Fruit fly (Drosophila melanogaster) whole organism, embryonic: ENCODE measurements around the gene CG42269.

Experiments
- Abd-B ChIP-seq: fragments of 200-800 bp; sonication (Bioruptor generic); optimal IDR thresholded peaks from 2 replicates; lab custom pipeline; 2018; ENCODE audit warnings: missing biosample characterization, mild to moderate bottlenecking, missing genetic modification characterization, moderate library complexity
- Ada2b ChIP-seq: fragments of 200-800 bp; sonication (Bioruptor generic); IDR thresholded peaks from 2 replicates; pipeline ENCODE4 v1.3.6; 2022; ENCODE audit warnings: missing biosample characterization, missing genetic modification characterization
- Antp ChIP-seq: fragments of 200-800 bp; sonication (Bioruptor generic); optimal IDR thresholded peaks from 3 replicates; lab custom pipeline; 2016; ENCODE audit warnings: missing biosample characterization, missing genetic modification characterization
- Bteb2 ChIP-seq: fragments of 200-800 bp; sonication (Bioruptor generic); optimal IDR thresholded peaks from 2 replicates; lab custom pipeline; 2016; ENCODE audit warnings: missing biosample characterization, missing genetic modification characterization
- CG10209 ChIP-seq: fragments of 200-800 bp; sonication (Bioruptor generic); optimal IDR thresholded peaks from 3 replicates; lab custom pipeline; 2017; ENCODE audit warnings: missing biosample characterization, mild to moderate bottlenecking, missing genetic modification characterization, missing genetic modification reagents
- CG10462 ChIP-seq: fragments of 200-800 bp; sonication (Bioruptor generic); optimal IDR thresholded peaks from 2 replicates; lab custom pipeline; 2016; ENCODE audit warnings: missing biosample characterization, missing genetic modification characterization
- CG10959 ChIP-seq: fragments of 200-800 bp; sonication (Bioruptor generic); IDR thresholded peaks from 2 replicates; pipeline ENCODE4 v1.3.6; 2022; ENCODE audit warnings: missing biosample characterization, missing genetic modification characterization
- CG11093 ChIP-seq: fragments of 200-800 bp; sonication (Bioruptor generic); IDR thresholded peaks from 3 replicates; pipeline ENCODE4 v1.3.6; 2022; ENCODE audit warnings: missing biosample characterization, missing genetic modification characterization
- CG13123 ChIP-seq: fragments of 200-800 bp; sonication (Bioruptor generic); optimal IDR thresholded peaks from 2 replicates; lab custom pipeline; 2016; ENCODE audit warnings: missing biosample characterization, missing genetic modification characterization
- CG13296 ChIP-seq: fragments of 200-800 bp; sonication (Bioruptor generic); optimal IDR thresholded peaks from 3 replicates; lab custom pipeline; 2018; ENCODE audit warnings: missing biosample characterization, mild to moderate bottlenecking, missing genetic modification characterization
- CG16863 ChIP-seq: fragments of 200-800 bp; sonication (Bioruptor generic); optimal IDR thresholded peaks from 3 replicates; lab custom pipeline; 2016; ENCODE audit warnings: missing biosample characterization, missing genetic modification characterization
- CG1832 ChIP-seq: fragments of 200-800 bp; sonication (Bioruptor generic); optimal IDR thresholded peaks from 2 replicates; lab custom pipeline; 2017; ENCODE audit warnings: missing biosample characterization, mild to moderate bottlenecking, missing genetic modification characterization, inconsistent platforms
- CG18764 ChIP-seq: fragments of 200-800 bp; sonication (Bioruptor generic); optimal IDR thresholded peaks from 3 replicates; lab custom pipeline; 2016; ENCODE audit warnings: missing biosample characterization, missing genetic modification characterization
- CG30431 ChIP-seq: fragments of 200-800 bp; sonication (Bioruptor generic); optimal IDR thresholded peaks from 2 replicates; lab custom pipeline; 2017; ENCODE audit warnings: missing biosample characterization, missing genetic modification characterization
- CG32532 ChIP-seq: fragments of 200-800 bp; sonication (Bioruptor generic); IDR thresholded peaks from 2 replicates; pipeline ENCODE4 v1.3.6; 2022; ENCODE audit warnings: missing biosample characterization, missing genetic modification characterization
- CG3281 ChIP-seq: fragments of 200-800 bp; sonication (Bioruptor generic); optimal IDR thresholded peaks from 3 replicates; lab custom pipeline; 2017; ENCODE audit warnings: missing biosample characterization, mild to moderate bottlenecking, missing genetic modification characterization
- CG34224 ChIP-seq: fragments of 200-800 bp; sonication (Bioruptor generic); IDR thresholded peaks from 3 replicates; pipeline ENCODE4 v1.3.6; 2022; ENCODE audit warnings: missing biosample characterization, missing genetic modification characterization; ENCODE audit not compliant: partially characterized antibody
- CG4328 ChIP-seq: fragments of 200-800 bp; sonication (Bioruptor generic); optimal IDR thresholded peaks from 3 replicates; lab custom pipeline; 2017; ENCODE audit warnings: missing biosample characterization, missing genetic modification reagents, missing genetic modification characterization
- CG4730 ChIP-seq: fragments of 200-800 bp; sonication (Bioruptor generic); IDR thresholded peaks from 2 replicates; pipeline ENCODE4 v1.3.6; 2022; ENCODE audit warnings: missing biosample characterization, missing genetic modification characterization
- CG4854 ChIP-seq: fragments of 200-800 bp; sonication (Bioruptor generic); optimal IDR thresholded peaks from 2 replicates; lab custom pipeline; 2016; ENCODE audit warnings: missing biosample characterization, missing genetic modification characterization, inconsistent platforms
- CG6765 ChIP-seq: fragments of 200-800 bp; sonication (Bioruptor generic); optimal IDR thresholded peaks from 3 replicates; lab custom pipeline; 2017; ENCODE audit warnings: missing biosample characterization, mild to moderate bottlenecking, missing genetic modification characterization
- CG7271 ChIP-seq: fragments of 200-800 bp; sonication (Bioruptor generic); optimal IDR thresholded peaks from 2 replicates; lab custom pipeline; 2018; ENCODE audit warnings: missing biosample characterization, mild to moderate bottlenecking, missing genetic modification characterization, moderate library complexity
- Doc3 ChIP-seq: fragments of 200-800 bp; sonication (Bioruptor generic); IDR thresholded peaks from 3 replicates; pipeline ENCODE4 v1.3.6; 2022; ENCODE audit warnings: missing biosample characterization, missing genetic modification characterization; ENCODE audit not compliant: partially characterized antibody
- Fer3 ChIP-seq: fragments of 200-800 bp; sonication (Bioruptor generic); optimal IDR thresholded peaks from 2 replicates; lab custom pipeline; 2018; ENCODE audit warnings: missing biosample characterization, mild to moderate bottlenecking, missing genetic modification characterization, moderate library complexity
- HLH4C ChIP-seq: fragments of 200-800 bp; sonication (Bioruptor generic); IDR thresholded peaks from 3 replicates; pipeline ENCODE4 v1.3.6; 2022; ENCODE audit warnings: missing biosample characterization, missing genetic modification characterization; ENCODE audit not compliant: partially characterized antibody
- HLH54F ChIP-seq: fragments of 200-800 bp; sonication (Bioruptor generic); optimal IDR thresholded peaks from 3 replicates; lab custom pipeline; 2016; ENCODE audit warnings: missing biosample characterization, missing genetic modification characterization
- HmgD ChIP-seq: fragments of 200-800 bp; sonication (Bioruptor generic); optimal IDR thresholded peaks from 3 replicates; lab custom pipeline; 2016; ENCODE audit warnings: missing biosample characterization, missing genetic modification characterization
- Hr78 ChIP-seq, 2 experiments: fragments of 200-800 bp in 1 of 2; fragments of >200 bp in 1 of 2; sonication (Bioruptor generic) in 1 of 2; optimal IDR thresholded peaks; 2 replicates each; lab custom pipeline; 2017 to 2019; ENCODE audit warnings: missing biosample characterization in 2 of 2, missing genetic modification characterization in 2 of 2, mild to moderate bottlenecking in 1 of 2, moderate library complexity in 1 of 2
- Hsf ChIP-seq: fragments of 200-800 bp; sonication (Bioruptor generic); optimal IDR thresholded peaks from 3 replicates; lab custom pipeline; 2016; ENCODE audit warnings: missing biosample characterization, missing genetic modification characterization
- MESR4 ChIP-seq: fragments of 200-800 bp; sonication (Bioruptor generic); optimal IDR thresholded peaks from 2 replicates; lab custom pipeline; 2018; ENCODE audit warnings: missing biosample characterization, mild to moderate bottlenecking, missing genetic modification characterization, moderate library complexity
- Opbp ChIP-seq: fragments of 200-800 bp; sonication (Bioruptor generic); IDR thresholded peaks from 3 replicates; pipeline ENCODE4 v1.3.6; 2022; ENCODE audit warnings: missing biosample characterization, missing genetic modification characterization; ENCODE audit not compliant: partially characterized antibody
- Optix ChIP-seq: fragments of 200-800 bp; sonication (Bioruptor generic); IDR thresholded peaks from 3 replicates; pipeline ENCODE4 v1.3.6; 2022; ENCODE audit warnings: missing biosample characterization, missing genetic modification characterization
- Pdp1 ChIP-seq, 2 experiments: fragments of 200-800 bp; sonication (Bioruptor generic); optimal IDR thresholded peaks; 3 replicates each; lab custom pipeline; 2016; ENCODE audit warnings: missing biosample characterization in 2 of 2, missing genetic modification characterization in 2 of 2, mild to moderate bottlenecking in 1 of 2, moderate library complexity in 1 of 2
- Stat92E ChIP-seq, 3 experiments: fragments of >200 bp in 2 of 3; fragments of 200-800 bp in 1 of 3; sonication (Bioruptor generic) in 1 of 3; optimal IDR thresholded peaks; 2 replicates each; lab custom pipeline; 2017 to 2019; ENCODE audit warnings: missing biosample characterization in 3 of 3, missing genetic modification characterization in 3 of 3, mild to moderate bottlenecking in 1 of 3, moderate library complexity in 1 of 3
- Tbp ChIP-seq: fragments of >200 bp; optimal IDR thresholded peaks from 2 replicates; lab custom pipeline; 2018; ENCODE audit warnings: missing biosample characterization, missing genetic modification characterization
- bab2 ChIP-seq: fragments of 200-800 bp; sonication (Bioruptor generic); optimal IDR thresholded peaks from 2 replicates; lab custom pipeline; 2016; ENCODE audit warnings: missing biosample characterization, missing genetic modification characterization
- chn ChIP-seq: fragments of 200-800 bp; sonication (Bioruptor generic); optimal IDR thresholded peaks from 2 replicates; lab custom pipeline; 2016; ENCODE audit warnings: missing biosample characterization, missing genetic modification characterization
- da ChIP-seq: fragments of 200-800 bp; sonication (Bioruptor generic); optimal IDR thresholded peaks from 2 replicates; lab custom pipeline; 2016; ENCODE audit warnings: missing biosample characterization, missing genetic modification characterization
- dysf ChIP-seq: fragments of 200-800 bp; sonication (Bioruptor generic); IDR thresholded peaks from 3 replicates; pipeline ENCODE4 v1.3.6; 2022; ENCODE audit warnings: missing biosample characterization, missing genetic modification characterization
- ewg ChIP-seq: fragments of 200-800 bp; sonication (Bioruptor generic); optimal IDR thresholded peaks from 3 replicates; lab custom pipeline; 2017; ENCODE audit warnings: mild to moderate bottlenecking, missing biosample characterization, missing genetic modification reagents, missing genetic modification characterization
- ham ChIP-seq: fragments of 200-800 bp; sonication (Bioruptor generic); IDR thresholded peaks from 2 replicates; pipeline ENCODE4 v1.3.6; 2022; ENCODE audit warnings: missing biosample characterization, missing genetic modification characterization
- jigr1 ChIP-seq: fragments of 200-800 bp; sonication (Bioruptor generic); IDR thresholded peaks from 3 replicates; pipeline ENCODE4 v1.3.6; 2022; ENCODE audit warnings: missing biosample characterization, missing genetic modification characterization
- kni ChIP-seq: fragments of 200-800 bp; sonication (Bioruptor generic); optimal IDR thresholded peaks from 3 replicates; lab custom pipeline; 2017; ENCODE audit warnings: mild to moderate bottlenecking, missing biosample characterization, missing genetic modification reagents, missing genetic modification characterization
- odd ChIP-seq: fragments of 200-800 bp; sonication (Bioruptor generic); optimal IDR thresholded peaks from 2 replicates; lab custom pipeline; 2017; ENCODE audit warnings: missing biosample characterization, mild to moderate bottlenecking, missing genetic modification characterization
- repo ChIP-seq: fragments of 200-800 bp; sonication (Bioruptor generic); optimal IDR thresholded peaks from 2 replicates; lab custom pipeline; 2016; ENCODE audit warnings: missing biosample characterization, missing genetic modification characterization
- sens ChIP-seq: fragments of 200-800 bp; sonication (Bioruptor generic); peaks from one replicate; lab custom pipeline; 2016; ENCODE audit warnings: missing biosample characterization, missing genetic modification characterization
- sisA ChIP-seq: fragments of 200-800 bp; sonication (Bioruptor generic); IDR thresholded peaks from 2 replicates; pipeline ENCODE4 v1.3.6; 2022; ENCODE audit warnings: missing biosample characterization, missing genetic modification characterization
- so ChIP-seq: fragments of 200-800 bp; sonication (Bioruptor generic); IDR thresholded peaks from 3 replicates; pipeline ENCODE4 v1.3.6; 2022; ENCODE audit warnings: missing biosample characterization, missing genetic modification characterization
- tin ChIP-seq: fragments of 200-800 bp; sonication (Bioruptor generic); optimal IDR thresholded peaks from 3 replicates; lab custom pipeline; 2016; ENCODE audit warnings: missing biosample characterization, missing genetic modification characterization
- trem ChIP-seq: fragments of 200-800 bp; optimal IDR thresholded peaks from 3 replicates; lab custom pipeline; 2019; ENCODE audit warnings: missing biosample characterization, mild to moderate bottlenecking, missing genetic modification characterization, moderate library complexity

CG42269 gene

DNA sequence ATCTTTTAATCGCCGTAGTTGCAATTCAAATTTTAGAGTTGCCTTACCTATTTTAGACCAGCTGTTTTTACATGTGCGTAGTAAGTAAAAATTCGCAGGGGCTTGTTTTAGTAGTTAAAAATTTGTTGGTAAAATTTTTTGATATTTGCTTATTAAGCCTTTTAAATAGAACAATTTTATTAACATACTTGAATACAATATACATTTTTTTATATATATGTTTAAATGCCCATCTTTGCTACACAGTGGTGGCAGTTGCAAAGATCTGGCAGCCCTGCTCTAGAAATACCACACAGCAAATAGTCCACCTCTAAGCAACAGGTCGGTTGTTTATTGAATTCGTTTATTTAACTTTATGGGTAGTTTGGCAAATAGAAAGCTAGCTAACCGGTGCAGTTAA, 28.6 kb downstream of the CG42269 start, which contains the start of the genes CG10467 and loj (continued):
- TF ChIP-seq HLH54F (peak; percentile 86), ewg (peak; percentile 90), CG4854 (GFP tag; lab: Kevin White, UChicago) (peak; percentile 86), sisA (GFP tag; lab: Robert Waterston, UW) (peak; percentile 99), Hr78 (GFP tag; optimal IDR thresholded peaks at IDR 0.05; lab: Kevin White, UChicago) (no peak), CG6765 (peak; percentile 74), Stat92E (GFP tag; optimal IDR thresholded peaks at IDR 0.05; lab: Kevin White, UChicago) (peak in 1 of 3 experiments; percentile 86), repo (GFP tag; lab: Kevin White, UChicago) (peak; percentile 34), Opbp (GFP tag; lab: Robert Waterston, UW) (peak; percentile 78), Doc3 (GFP tag; lab: Robert Waterston, UW) (peak; percentile 50; the same call in 2 of the 3 replicates), dysf (GFP tag; lab: Robert Waterston, UW) (peak; percentile 98), CG10209 (GFP tag; lab: Kevin White, UChicago) (peak; percentile 95), odd (peak; percentile 76), sens (GFP tag; lab: Kevin White, UChicago) (peak; percentile 97), HmgD (peak; percentile 49), CG7271 (tag; lab: Kevin White, UChicago) (peak; percentile 94), CG10959 (GFP tag; lab: Robert Waterston, UW) (peak; percentile 94), CG13123 (peak; percentile 92), CG32532 (GFP tag; lab: Robert Waterston, UW) (peak; percentile 98), jigr1 (GFP tag; lab: Robert Waterston, UW) (peak; percentile 92), CG1832 (GFP tag; lab: Kevin White, UChicago) (no peak), Tbp (GFP tag; lab: Kevin White, UChicago) (no peak), Optix (GFP tag; lab: Robert Waterston, UW) (peak; percentile 88), da (peak; percentile 32), CG11093 (GFP tag; lab: Robert Waterston, UW) (peak; percentile 97), MESR4 (GFP tag; lab: Kevin White, UChicago) (no peak), CG34224 (GFP tag; lab: Robert Waterston, UW) (peak; percentile 53; the same call in 1 of the 3 replicates), Abd-B (GFP tag; lab: Kevin White, UChicago) (peak; percentile 99), so (GFP tag; lab: Robert Waterston, UW) (peak; percentile 88), CG10462 (GFP tag; lab: Kevin White, UChicago) (peak; percentile 90), CG4328 (peak; percentile 91), CG18764 (GFP tag; lab: Kevin White, UChicago) (peak; percentile 92), Bteb2 (peak; percentile 90), kni (GFP tag; lab: Kevin White, UChicago) (peak; percentile 77), trem (peak; percentile 95), CG4730 (GFP tag; lab: Robert Waterston, UW) (peak; percentile 96), Pdp1 (GFP tag; optimal IDR thresholded peaks at IDR 0.05; lab: Kevin White, UChicago) (peak; percentile 75 to 90), Ada2b (GFP tag; lab: Robert Waterston, UW) (peak; percentile 94), ham (GFP tag; lab: Robert Waterston, UW) (peak; percentile 91), CG30431 (peak; percentile 95), CG3281 (peak; percentile 91), bab2 (GFP tag; lab: Kevin White, UChicago) (peak; percentile 88), Antp (peak; percentile 73), CG16863 (GFP tag; lab: Kevin White, UChicago) (peak; percentile 67), CG13296 (GFP tag; lab: Kevin White, UChicago) (peak; percentile 86), chn (peak; percentile 91), Fer3 (tag; lab: Kevin White, UChicago) (peak; percentile 97), tin (peak; percentile 97), Hsf (GFP tag; lab: Kevin White, UChicago) (peak; percentile 94), HLH4C (GFP tag; lab: Robert Waterston, UW) (peak; percentile 59)
